Worm (Caenorhabditis elegans) whole organism, L2 larva: ENCODE measurements around the gene str-88.

ENCODE experiments used
- R02D3.7 ChIP-seq: fragments of 150-350 bp; optimal IDR thresholded peaks from 2 replicates; lab custom pipeline; 2014; ENCODE audit warnings: missing biosample characterization, missing genetic modification characterization
- aly-2 ChIP-seq: fragments of 150-350 bp; optimal IDR thresholded peaks from 2 replicates; lab custom pipeline; 2014; ENCODE audit warnings: missing biosample characterization, missing genetic modification characterization
- ama-1 ChIP-seq: fragments of 150-350 bp; optimal IDR thresholded peaks from 2 replicates; lab custom pipeline; 2018; ENCODE audit warnings: inconsistent platforms
- blmp-1 ChIP-seq: sonication (generic microtip); optimal IDR thresholded peaks from 2 replicates; lab custom pipeline; 2017; ENCODE audit warnings: missing genetic modification characterization, mild to moderate bottlenecking, missing compliant biosample characterization, antibody characterized with exemption, moderate library complexity; ENCODE audit not compliant: insufficient read depth
- ceh-82 ChIP-seq: fragments of 150-350 bp; optimal IDR thresholded peaks from 2 replicates; lab custom pipeline; 2014; ENCODE audit warnings: missing biosample characterization, missing genetic modification characterization
- crh-2 ChIP-seq: sonication (generic microtip); optimal IDR thresholded peaks from 2 replicates; lab custom pipeline; 2017; ENCODE audit warnings: missing biosample characterization, missing genetic modification characterization
- egl-27 ChIP-seq: sonication (generic microtip); optimal IDR thresholded peaks from 3 replicates; lab custom pipeline; 2017; ENCODE audit warnings: missing biosample characterization, missing genetic modification reagents, missing genetic modification characterization
- elt-1 ChIP-seq: fragments of 150-350 bp; optimal IDR thresholded peaks from 2 replicates; lab custom pipeline; 2014; ENCODE audit warnings: missing biosample characterization, missing genetic modification characterization
- elt-3 ChIP-seq: sonication (generic microtip); optimal IDR thresholded peaks from 2 replicates; lab custom pipeline; 2017; ENCODE audit warnings: missing biosample characterization, missing genetic modification characterization
- fos-1 ChIP-seq: fragments of 150-350 bp; optimal IDR thresholded peaks from 2 replicates; lab custom pipeline; 2014; ENCODE audit warnings: missing biosample characterization, missing genetic modification characterization
- gmeb-1 ChIP-seq: fragments of 150-350 bp; optimal IDR thresholded peaks from 2 replicates; lab custom pipeline; 2014; ENCODE audit warnings: missing biosample characterization, missing genetic modification characterization
- lin-11 ChIP-seq: fragments of 150-350 bp; sonication (generic microtip); optimal IDR thresholded peaks from 2 replicates; lab custom pipeline; 2014; ENCODE audit warnings: missing biosample characterization, missing genetic modification characterization, inconsistent platforms, mixed read lengths
- lin-39 ChIP-seq: fragments of 150-350 bp; optimal IDR thresholded peaks from 2 replicates; lab custom pipeline; 2014; ENCODE audit warnings: missing biosample characterization, missing genetic modification reagents, missing genetic modification characterization
- mab-5 ChIP-seq: fragments of 150-350 bp; optimal IDR thresholded peaks from 2 replicates; lab custom pipeline; 2014; ENCODE audit warnings: missing biosample characterization, missing genetic modification characterization
- mdl-1 ChIP-seq, 2 experiments: fragments of 150-350 bp in 1 of 2; sonication (generic microtip) in 1 of 2; optimal IDR thresholded peaks; 2 replicates each; lab custom pipeline; 2017; ENCODE audit warnings: missing biosample characterization in 2 of 2, missing genetic modification characterization in 2 of 2
- nhr-10 ChIP-seq: sonication (generic microtip); optimal IDR thresholded peaks from 2 replicates; lab custom pipeline; 2017; ENCODE audit warnings: missing biosample characterization, missing genetic modification characterization
- nhr-129 ChIP-seq: fragments of 150-350 bp; optimal IDR thresholded peaks from 2 replicates; lab custom pipeline; 2014; ENCODE audit warnings: missing biosample characterization, missing genetic modification characterization
- nhr-25 ChIP-seq: fragments of 150-350 bp; sonication (generic microtip); optimal IDR thresholded peaks from 3 replicates; lab custom pipeline; 2014; ENCODE audit warnings: missing biosample characterization, missing genetic modification characterization
- peb-1 ChIP-seq: fragments of 150-350 bp; optimal IDR thresholded peaks from 2 replicates; lab custom pipeline; 2014; ENCODE audit warnings: missing biosample characterization, missing genetic modification characterization
- skn-1 ChIP-seq: sonication (generic microtip); optimal IDR thresholded peaks from 2 replicates; lab custom pipeline; 2017; ENCODE audit warnings: missing biosample characterization, missing genetic modification characterization
- sma-3 ChIP-seq: sonication (generic microtip); optimal IDR thresholded peaks from 2 replicates; lab custom pipeline; 2016; ENCODE audit warnings: missing genetic modification reagents, missing genetic modification characterization, missing compliant biosample characterization
- snpc-4 ChIP-seq: fragments of 150-350 bp; optimal IDR thresholded peaks from 2 replicates; lab custom pipeline; 2014; ENCODE audit warnings: missing biosample characterization, missing genetic modification characterization
- unc-39 ChIP-seq: fragments of 150-350 bp; optimal IDR thresholded peaks from 2 replicates; lab custom pipeline; 2014; ENCODE audit warnings: missing biosample characterization, missing genetic modification characterization
- unc-55 ChIP-seq: fragments of 150-350 bp; sonication (generic microtip); optimal IDR thresholded peaks from 3 replicates; lab custom pipeline; 2014; ENCODE audit warnings: missing biosample characterization, missing genetic modification reagents, missing genetic modification characterization
- unc-62 ChIP-seq: fragments of 150-350 bp; optimal IDR thresholded peaks from 2 replicates; lab custom pipeline; 2014; ENCODE audit warnings: missing biosample characterization, missing genetic modification reagents, missing genetic modification characterization
- zag-1 ChIP-seq: fragments of 150-350 bp; optimal IDR thresholded peaks from 2 replicates; lab custom pipeline; 2014; ENCODE audit warnings: missing biosample characterization, missing genetic modification characterization
- ztf-1 ChIP-seq: fragments of 200-800 bp; sonication (Bioruptor generic); conservative IDR thresholded peaks from 2 replicates; pipeline ENCODE4 v1.3.6; 2022; ENCODE audit warnings: missing genetic modification characterization, missing compliant biosample characterization
- ztf-11 ChIP-seq: sonication (generic microtip); optimal IDR thresholded peaks from 2 replicates; lab custom pipeline; 2017; ENCODE audit warnings: missing biosample characterization, missing genetic modification characterization
- ztf-4 ChIP-seq: fragments of 150-350 bp; optimal IDR thresholded peaks from 2 replicates; lab custom pipeline; 2014; ENCODE audit warnings: missing biosample characterization, missing genetic modification characterization

str-88 gene

ce11 chrV:15406928-15407327, 23.3 kb upstream of the str-88 start, which contains the start of gene srh-257:
srh-257 (plus strand) TSS chrV:15407228.
- no peak for TF ChIP-seq aly-2 (tag; lab: Kevin White, UChicago)
- no peak for TF ChIP-seq elt-1 (tag; lab: Kevin White, UChicago)
- no peak for TF ChIP-seq unc-62 (GFP tag; lab: Kevin White, UChicago)
- TF ChIP-seq mab-5 (tag; lab: Kevin White, UChicago) = no peak
- no peak for TF ChIP-seq ztf-11 (tag; lab: Kevin White, UChicago)

- TF ChIP-seq snpc-4 (tag; lab: Kevin White, UChicago) (no peak), unc-55 (GFP tag; lab: Kevin White, UChicago) (no peak), aly-2 (tag; lab: Kevin White, UChicago) (no peak), egl-27 (tag; lab: Kevin White, UChicago) (no peak), lin-39 (tag; lab: Kevin White, UChicago) (no peak), nhr-25 (tag; lab: Kevin White, UChicago) (no peak), elt-1 (tag; lab: Kevin White, UChicago) (no peak), crh-2 (tag; lab: Kevin White, UChicago) (no peak), ceh-82 (no peak), R02D3.7 (no peak), elt-3 (no peak), gmeb-1 (tag; lab: Kevin White, UChicago) (no peak), lin-11 (tag; lab: Kevin White, UChicago) (no peak)
Measured at ce11 chrV:15404859-15405258, 21.2 kb upstream of the str-88 start, which contains the start of gene srh-258. srh-258 (plus strand) TSS chrV:15405159.

ce11 chrV:15401856-15402314, 18.2 kb upstream of the str-88 start, which contains the start of gene fbxa-135:
fbxa-135 (plus strand) TSS chrV:15402264.
- TF ChIP-seq blmp-1 (tag; lab: Kevin White, UChicago) = no peak
- peak; percentile 16 for TF ChIP-seq fos-1 (tag; lab: Kevin White, UChicago)

- TF ChIP-seq unc-39 (tag; lab: Kevin White, UChicago) (no peak), fos-1 (tag; lab: Kevin White, UChicago) (peak; percentile 33)
Measured at ce11 chrV:15399691-15400377, 16.2 kb upstream of the str-88 start, which contains the start of the genes T06E6.15 and sri-7. T06E6.15 (minus strand) TSS chrV:15399791. sri-7 (plus strand) TSS chrV:15400327.

DNA sequence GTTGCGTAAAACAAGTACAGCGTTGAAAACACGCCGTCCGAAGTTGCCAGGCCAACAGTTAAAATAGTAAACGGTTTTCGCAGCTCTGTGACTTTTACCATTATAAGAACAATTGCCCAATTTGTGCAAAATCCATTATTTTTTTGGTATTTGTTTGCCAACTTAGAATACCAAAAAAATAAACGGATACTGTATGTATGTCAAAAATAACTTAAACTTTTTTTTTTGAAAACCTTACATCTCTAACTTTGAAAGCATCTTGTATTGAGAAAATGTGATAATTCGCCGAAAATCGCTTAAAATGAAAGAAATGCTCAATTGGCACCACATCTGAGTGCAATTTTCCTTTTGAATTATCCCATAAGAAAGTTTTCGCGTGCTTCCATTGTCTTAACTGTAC, 15.1 kb upstream of the str-88 start, which contains the start of gene fbxa-199:
fbxa-199 (minus strand) TSS at position 101 of the 400 bp plus-strand sequence.
- TF ChIP-seq gmeb-1 (tag; lab: Kevin White, UChicago) (no peak), aly-2 (tag; lab: Kevin White, UChicago) (no peak), lin-11 (tag; lab: Kevin White, UChicago) (no peak), ztf-1 (GFP tag; lab: Robert Waterston, UW) (no peak), ztf-4 (tag; lab: Kevin White, UChicago) (no peak), R02D3.7 (no peak), mab-5 (tag; lab: Kevin White, UChicago) (no peak), mdl-1 (tag; optimal IDR thresholded peaks at IDR 0.05; lab: Kevin White, UChicago) (no peak), ama-1 (lab: Kevin White, UChicago) (no peak), zag-1 (tag; lab: Kevin White, UChicago) (no peak), sma-3 (GFP tag; lab: Kevin White, UChicago) (no peak), peb-1 (no peak), unc-55 (GFP tag; lab: Kevin White, UChicago) (no peak), skn-1 (tag; lab: Kevin White, UChicago) (no peak), lin-39 (tag; lab: Kevin White, UChicago) (no peak), nhr-129 (no peak)

DNA sequence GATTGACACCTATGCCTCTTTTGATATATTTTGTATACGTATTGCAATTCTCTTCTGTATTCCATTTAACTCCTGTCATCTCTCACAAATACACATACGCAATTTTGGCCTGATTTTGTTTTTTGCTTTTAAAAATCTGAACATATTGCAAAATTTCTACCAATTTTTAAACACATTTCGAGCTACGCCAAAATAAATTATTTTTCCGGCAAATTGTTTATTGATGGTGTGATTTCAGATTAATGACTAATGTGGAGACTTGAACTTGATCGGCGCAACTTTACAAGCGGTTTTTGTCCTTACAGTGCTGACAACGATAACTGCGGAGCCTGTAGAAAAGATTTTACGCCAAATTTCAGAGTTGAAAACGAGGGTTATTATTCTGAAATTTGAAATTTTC, 13.5 kb upstream of the str-88 start:
- TF ChIP-seq ceh-82 (no peak), nhr-10 (no peak), fos-1 (tag; lab: Kevin White, UChicago) (no peak), blmp-1 (tag; lab: Kevin White, UChicago) (no peak)
- TF ChIP-seq, all 48 proteins: peak for 0
